Worm (Caenorhabditis elegans) whole organism, young adult: Measurements from ENCODE around the gene nrps-1.

Experiments used
- K12H6.12 ChIP-seq: fragments of 200-800 bp; sonication (Bioruptor generic); optimal IDR thresholded peaks from 2 replicates; lab custom pipeline; 2018; ENCODE audit warnings: mild to moderate bottlenecking, missing genetic modification characterization, missing compliant biosample characterization
- ceh-27 ChIP-seq: fragments of 200-800 bp; sonication (Bioruptor generic); optimal IDR thresholded peaks from 2 replicates; lab custom pipeline; 2018; ENCODE audit warnings: mild to moderate bottlenecking, missing genetic modification characterization, moderate library complexity, missing compliant biosample characterization
- pha-4 ChIP-seq: fragments of 150-350 bp; sonication (generic microtip); optimal IDR thresholded peaks from 2 replicates; lab custom pipeline; 2014; ENCODE audit warnings: missing biosample characterization, missing genetic modification reagents, missing genetic modification characterization
- snpc-4 ChIP-seq, 5 experiments: fragments of 150-350 bp in 1 of 5; sonication (generic microtip) in 4 of 5; optimal IDR thresholded peaks; 2 replicates each; lab custom pipeline; 2014 to 2018; ENCODE audit warnings: missing genetic modification characterization in 5 of 5, missing biosample characterization in 3 of 5, antibody characterized with exemption in 2 of 5, mild to moderate bottlenecking in 2 of 5, missing compliant biosample characterization in 2 of 5, missing genotype in 2 of 5, moderate library complexity in 2 of 5, missing genetic modification reagents in 1 of 5

ce11 chrIII:11489601-11490000, 44.9 kb upstream of the nrps-1 start:
- no peak for TF ChIP-seq ceh-27 (GFP tag; lab: Kevin White, UChicago)
- TF ChIP-seq snpc-4 (GFP tag; optimal IDR thresholded peaks at IDR 0.05; lab: Kevin White, UChicago): no peak
- TF ChIP-seq snpc-4 (tag; optimal IDR thresholded peaks at IDR 0.05; lab: Kevin White, UChicago): no peak
- TF ChIP-seq pha-4 (tag; lab: Kevin White, UChicago): no peak
- TF ChIP-seq K12H6.12: no peak
